Worm (Caenorhabditis elegans) whole organism, L4 larva: ENCODE measurements around the gene F09E10.6.
A peak's percentile ranks its signal among the peaks of the same experiment; 100 is the strongest.

ENCODE experiments used
- D1046.2 ChIP-seq: fragments of 200-800 bp; sonication (Bioruptor generic); IDR thresholded peaks from 2 replicates; pipeline ENCODE4 v1.3.6; 2022; ENCODE audit warnings: missing genetic modification characterization, missing compliant biosample characterization
- F10B5.3 ChIP-seq: sonication (generic microtip); optimal IDR thresholded peaks from 2 replicates; lab custom pipeline; 2016; ENCODE audit warnings: mild to moderate bottlenecking, missing genetic modification characterization, missing compliant biosample characterization
- F26F4.8 ChIP-seq: fragments of 200-800 bp; sonication (Bioruptor generic); conservative IDR thresholded peaks from 2 replicates; pipeline ENCODE4 v1.3.6; 2022; ENCODE audit warnings: missing genetic modification characterization, missing compliant biosample characterization
- F37D6.2 ChIP-seq: sonication (generic microtip); optimal IDR thresholded peaks from 2 replicates; lab custom pipeline; 2016; ENCODE audit warnings: mild to moderate bottlenecking, missing genetic modification characterization, missing compliant biosample characterization
- F49E8.2 ChIP-seq: sonication (generic microtip); optimal IDR thresholded peaks from 2 replicates; lab custom pipeline; 2016; ENCODE audit warnings: missing compliant biosample characterization, mild to moderate bottlenecking, missing genetic modification characterization, borderline replicate concordance
- T26A8.4 ChIP-seq: fragments of 200-800 bp; sonication (Bioruptor generic); IDR thresholded peaks from 2 replicates; pipeline ENCODE4 v1.3.6; 2022; ENCODE audit warnings: missing genetic modification characterization, missing compliant biosample characterization
- ZK337.2 ChIP-seq: fragments of 200-800 bp; sonication (Bioruptor generic); IDR thresholded peaks from 2 replicates; pipeline ENCODE4 v1.3.6; 2022; ENCODE audit warnings: missing genetic modification reagents, missing genetic modification characterization, missing compliant biosample characterization
- ZK546.5 ChIP-seq, 2 experiments: sonication (generic microtip); optimal IDR thresholded peaks; 2 replicates each; lab custom pipeline; 2017; ENCODE audit warnings: missing biosample characterization in 2 of 2, missing genetic modification characterization in 2 of 2
- aly-2 ChIP-seq: sonication (generic microtip); optimal IDR thresholded peaks from 2 replicates; lab custom pipeline; 2018; ENCODE audit warnings: missing biosample characterization, missing genetic modification characterization
- ceh-28 ChIP-seq: fragments of 150-350 bp; optimal IDR thresholded peaks from 2 replicates; lab custom pipeline; 2014; ENCODE audit warnings: missing biosample characterization, missing genetic modification reagents, missing genetic modification characterization
- ceh-82 ChIP-seq: sonication (generic microtip); optimal IDR thresholded peaks from 2 replicates; lab custom pipeline; 2017; ENCODE audit warnings: missing biosample characterization, missing genetic modification characterization
- cey-2 ChIP-seq: sonication (generic microtip); optimal IDR thresholded peaks from 3 replicates; lab custom pipeline; 2017; ENCODE audit warnings: missing genetic modification characterization, mild to moderate bottlenecking, missing compliant biosample characterization, antibody characterized with exemption, borderline replicate concordance; ENCODE audit not compliant: insufficient read depth
- daf-16 ChIP-seq, 3 experiments: sonication (generic microtip); optimal IDR thresholded peaks; 2 replicates each; lab custom pipeline; 2016 to 2017; ENCODE audit warnings: missing genetic modification characterization in 3 of 3, missing genetic modification reagents in 3 of 3, mild to moderate bottlenecking in 2 of 3, missing compliant biosample characterization in 2 of 3, missing biosample characterization in 1 of 3, moderate library complexity in 1 of 3
- daf-19 ChIP-seq: fragments of 200-800 bp; sonication (Bioruptor generic); conservative IDR thresholded peaks from 2 replicates; pipeline ENCODE4 v1.3.6; 2022; ENCODE audit warnings: missing genetic modification characterization, missing compliant biosample characterization
- dmd-6 ChIP-seq: fragments of 200-800 bp; sonication (Bioruptor generic); IDR thresholded peaks from 2 replicates; pipeline ENCODE4 v1.3.6; 2022; ENCODE audit warnings: missing genetic modification reagents, missing genetic modification characterization, missing compliant biosample characterization
- dmd-8 ChIP-seq: fragments of 200-800 bp; sonication (Bioruptor generic); IDR thresholded peaks from 2 replicates; pipeline ENCODE4 v1.3.6; 2022; ENCODE audit warnings: missing genetic modification characterization, missing compliant biosample characterization
- dmd-9 ChIP-seq: fragments of 200-800 bp; sonication (Bioruptor generic); IDR thresholded peaks from 2 replicates; pipeline ENCODE4 v1.3.6; 2022; ENCODE audit warnings: missing genetic modification reagents, missing genetic modification characterization, missing compliant biosample characterization
- dve-1 ChIP-seq: sonication (generic microtip); optimal IDR thresholded peaks from 2 replicates; lab custom pipeline; 2017; ENCODE audit warnings: antibody characterized with exemption, mild to moderate bottlenecking, missing genetic modification characterization, missing compliant biosample characterization; ENCODE audit not compliant: insufficient read depth
- egl-27 ChIP-seq: sonication (generic microtip); optimal IDR thresholded peaks from 3 replicates; lab custom pipeline; 2017; ENCODE audit warnings: missing biosample characterization, missing genetic modification reagents, missing genetic modification characterization
- egl-43 ChIP-seq: fragments of 200-800 bp; sonication (Bioruptor generic); IDR thresholded peaks from 2 replicates; pipeline ENCODE4 v1.3.6; 2022; ENCODE audit warnings: missing genetic modification reagents, missing genetic modification characterization, missing compliant biosample characterization
- fkh-10 ChIP-seq: fragments of 150-350 bp; optimal IDR thresholded peaks from 2 replicates; lab custom pipeline; 2014; ENCODE audit warnings: missing biosample characterization, missing genetic modification reagents, missing genetic modification characterization
- fos-1 ChIP-seq: fragments of 150-350 bp; optimal IDR thresholded peaks from 2 replicates; lab custom pipeline; 2014; ENCODE audit warnings: missing biosample characterization, missing genetic modification characterization
- hlh-11 ChIP-seq: fragments of 200-800 bp; sonication (Bioruptor generic); optimal IDR thresholded peaks from 2 replicates; lab custom pipeline; 2018; ENCODE audit warnings: mild to moderate bottlenecking, missing genetic modification characterization, missing compliant biosample characterization
- hlh-30 ChIP-seq: sonication (generic microtip); optimal IDR thresholded peaks from 2 replicates; lab custom pipeline; 2017; ENCODE audit warnings: antibody characterized with exemption, mild to moderate bottlenecking, missing genetic modification characterization, missing compliant biosample characterization; ENCODE audit not compliant: insufficient read depth
- jun-1 ChIP-seq: fragments of 150-350 bp; optimal IDR thresholded peaks from 2 replicates; lab custom pipeline; 2014; ENCODE audit warnings: missing biosample characterization, missing genetic modification reagents, missing genetic modification characterization
- lin-1 ChIP-seq: fragments of 200-800 bp; sonication (Bioruptor generic); IDR thresholded peaks from 2 replicates; pipeline ENCODE4 v1.3.6; 2022; ENCODE audit warnings: missing genetic modification reagents, missing genetic modification characterization, missing compliant biosample characterization
- lin-15B ChIP-seq: fragments of 150-350 bp; sonication (generic microtip); optimal IDR thresholded peaks from 3 replicates; lab custom pipeline; 2014; ENCODE audit warnings: missing biosample characterization, missing genetic modification characterization
- lin-29 ChIP-seq: fragments of 200-800 bp; sonication (Bioruptor generic); IDR thresholded peaks from 2 replicates; pipeline ENCODE4 v1.3.6; 2022; ENCODE audit warnings: missing genetic modification reagents, missing genetic modification characterization, missing compliant biosample characterization
- lin-38 ChIP-seq: fragments of 200-800 bp; sonication (Bioruptor generic); IDR thresholded peaks from 2 replicates; pipeline ENCODE4 v1.3.6; 2022; ENCODE audit warnings: missing genetic modification reagents, missing genetic modification characterization, missing compliant biosample characterization
- lin-39 ChIP-seq: fragments of 150-350 bp; optimal IDR thresholded peaks from 2 replicates; lab custom pipeline; 2014; ENCODE audit warnings: missing biosample characterization, missing genetic modification reagents, missing genetic modification characterization
- lir-3 ChIP-seq: sonication (generic microtip); optimal IDR thresholded peaks from 2 replicates; lab custom pipeline; 2016; ENCODE audit warnings: mild to moderate bottlenecking, missing genetic modification characterization, missing compliant biosample characterization
- madf-5 ChIP-seq, 2 experiments: fragments of 200-800 bp; sonication (Bioruptor generic); IDR thresholded peaks; 2 replicates each; pipeline ENCODE4 v1.3.6; 2022; ENCODE audit warnings: missing compliant biosample characterization in 2 of 2, missing genetic modification characterization in 2 of 2
- madf-9 ChIP-seq: fragments of 200-800 bp; sonication (Bioruptor generic); conservative IDR thresholded peaks from 2 replicates; pipeline ENCODE4 v1.3.6; 2022; ENCODE audit warnings: missing genetic modification reagents, missing genetic modification characterization, missing compliant biosample characterization
- mdl-1 ChIP-seq, 2 experiments: fragments of 150-350 bp in 1 of 2; sonication (generic microtip) in 1 of 2; optimal IDR thresholded peaks; 2 replicates each; lab custom pipeline; 2014 to 2017; ENCODE audit warnings: missing biosample characterization in 2 of 2, missing genetic modification characterization in 2 of 2
- mep-1 ChIP-seq: fragments of 150-350 bp; sonication (generic microtip); optimal IDR thresholded peaks from 3 replicates; lab custom pipeline; 2014; ENCODE audit warnings: missing biosample characterization, missing genetic modification characterization
- mes-2 ChIP-seq: sonication (generic microtip); optimal IDR thresholded peaks from 2 replicates; lab custom pipeline; 2016; ENCODE audit warnings: missing genotype, mild to moderate bottlenecking, missing genetic modification characterization, missing compliant biosample characterization; ENCODE audit not compliant: poor library complexity, severe bottlenecking
- nhr-10 ChIP-seq: fragments of 150-350 bp; optimal IDR thresholded peaks from 2 replicates; lab custom pipeline; 2014; ENCODE audit warnings: missing biosample characterization, missing genetic modification characterization
- nhr-111 ChIP-seq: fragments of 200-800 bp; sonication (Bioruptor generic); optimal IDR thresholded peaks from 2 replicates; lab custom pipeline; 2018; ENCODE audit warnings: mild to moderate bottlenecking, missing genetic modification characterization, missing compliant biosample characterization
- nhr-237 ChIP-seq: sonication (generic microtip); optimal IDR thresholded peaks from 2 replicates; lab custom pipeline; 2017; ENCODE audit warnings: missing biosample characterization, missing genetic modification characterization
- nhr-41 ChIP-seq: fragments of 200-800 bp; sonication (Bioruptor generic); IDR thresholded peaks from 2 replicates; pipeline ENCODE4 v1.3.6; 2022; ENCODE audit warnings: missing genetic modification reagents, missing genetic modification characterization, missing compliant biosample characterization
- nhr-77 ChIP-seq: fragments of 150-350 bp; optimal IDR thresholded peaks from 2 replicates; lab custom pipeline; 2014; ENCODE audit warnings: missing biosample characterization, missing genetic modification characterization
- sdz-12 ChIP-seq: fragments of 200-800 bp; sonication (Bioruptor generic); optimal IDR thresholded peaks from 2 replicates; lab custom pipeline; 2018; ENCODE audit warnings: mild to moderate bottlenecking, missing genetic modification characterization, missing compliant biosample characterization
- set-16 ChIP-seq: fragments of 200-800 bp; sonication (Bioruptor generic); IDR thresholded peaks from 2 replicates; pipeline ENCODE4 v1.3.6; 2022; ENCODE audit warnings: missing genetic modification reagents, missing genetic modification characterization, missing compliant biosample characterization
- skn-1 ChIP-seq: fragments of 150-350 bp; optimal IDR thresholded peaks from 2 replicates; lab custom pipeline; 2014; ENCODE audit warnings: missing biosample characterization, missing genetic modification characterization
- spr-1 ChIP-seq: sonication (generic microtip); optimal IDR thresholded peaks from 2 replicates; lab custom pipeline; 2016; ENCODE audit warnings: mild to moderate bottlenecking, missing genetic modification characterization, missing compliant biosample characterization
- tag-97 ChIP-seq: fragments of 200-800 bp; sonication (Bioruptor generic); IDR thresholded peaks from 2 replicates; pipeline ENCODE4 v1.3.6; 2022; ENCODE audit warnings: missing genetic modification characterization, missing compliant biosample characterization
- unc-130 ChIP-seq: sonication (generic microtip); optimal IDR thresholded peaks from 2 replicates; lab custom pipeline; 2016; ENCODE audit warnings: missing genetic modification reagents, missing genetic modification characterization, missing compliant biosample characterization
- unc-62 ChIP-seq, 3 experiments: fragments of 150-350 bp in 1 of 3; sonication (generic microtip); optimal IDR thresholded peaks in 2 of 3; peaks in 1 of 3; 1 replicate in 1 of 3; 2 replicates in 2 of 3; lab custom pipeline; 2014 to 2017; ENCODE audit warnings: missing biosample characterization in 3 of 3, missing genetic modification characterization in 3 of 3, missing genetic modification reagents in 3 of 3, missing genotype in 1 of 3
- zag-1 ChIP-seq: fragments of 150-350 bp; optimal IDR thresholded peaks from 2 replicates; lab custom pipeline; 2014; ENCODE audit warnings: missing biosample characterization, missing genetic modification characterization
- zfp-3 ChIP-seq: fragments of 200-800 bp; sonication (Bioruptor generic); conservative IDR thresholded peaks from 2 replicates; pipeline ENCODE4 v1.3.6; 2022; ENCODE audit warnings: missing genetic modification reagents, missing genetic modification characterization, missing compliant biosample characterization
- ztf-11 ChIP-seq: fragments of 150-350 bp; optimal IDR thresholded peaks from 2 replicates; lab custom pipeline; 2014; ENCODE audit warnings: missing biosample characterization, missing genetic modification characterization

The F09E10.6 gene

ce11 chrX:1445696-1446095 is 51.8 kb downstream of the F09E10.6 start (continued):
- TF ChIP-seq skn-1 (tag; lab: Kevin White, UChicago) (no peak), egl-43 (GFP tag; lab: Robert Waterston, UW) (no peak), dmd-9 (no peak), F10B5.3 (no peak), T26A8.4 (peak; percentile 38; the same call in 1 of the 2 replicates), daf-16 (GFP tag; optimal IDR thresholded peaks at IDR 0.05; lab: Kevin White, UChicago) (no peak), daf-16 (tag; optimal IDR thresholded peaks at IDR 0.05; lab: Kevin White, UChicago) (peak; percentile 3), daf-19 (GFP tag; lab: Robert Waterston, UW) (no peak), spr-1 (peak; percentile 0), ZK546.5 (tag; optimal IDR thresholded peaks at IDR 0.05; lab: Kevin White, UChicago) (no peak), lir-3 (tag; lab: Kevin White, UChicago) (no peak), zag-1 (tag; lab: Kevin White, UChicago) (no peak), ZK337.2 (GFP tag; lab: Robert Waterston, UW) (no peak), madf-5 (GFP tag; IDR thresholded peaks at IDR 0.05; lab: Robert Waterston, UW) (no peak), D1046.2 (GFP tag; lab: Robert Waterston, UW) (0 out of 2 replicates have a peak, but pooled peaks have one; percentile 66), ztf-11 (tag; lab: Kevin White, UChicago) (no peak), lin-15B (tag; lab: Kevin White, UChicago) (no peak), dmd-6 (no peak), lin-29 (GFP tag; lab: Robert Waterston, UW) (no peak), dve-1 (peak; percentile 33), madf-9 (GFP tag; lab: Robert Waterston, UW) (no peak), sdz-12 (GFP tag; lab: Kevin White, UChicago) (no peak), hlh-11 (peak; percentile 23), ceh-28 (tag; lab: Kevin White, UChicago) (no peak), F26F4.8 (no peak), mes-2 (tag; lab: Kevin White, UChicago) (no peak), jun-1 (peak; percentile 36), unc-130 (GFP tag; lab: Kevin White, UChicago) (no peak), tag-97 (GFP tag; lab: Robert Waterston, UW) (no peak), F37D6.2 (tag; lab: Kevin White, UChicago) (no peak), aly-2 (no peak), hlh-30 (tag; lab: Kevin White, UChicago) (peak; percentile 19), lin-1 (no peak), lin-39 (tag; lab: Kevin White, UChicago) (no peak), ceh-82 (tag; lab: Kevin White, UChicago) (no peak), unc-62 (GFP tag; optimal IDR thresholded peaks at IDR 0.05 in 1 of 2; lab: Kevin White, UChicago) (no peak), unc-62 (tag; optimal IDR thresholded peaks at IDR 0.05; lab: Kevin White, UChicago) (no peak), nhr-111 (GFP tag; lab: Kevin White, UChicago) (no peak), nhr-41 (GFP tag; lab: Robert Waterston, UW) (no peak), lin-38 (GFP tag; lab: Robert Waterston, UW) (no peak), fkh-10 (GFP tag; lab: Kevin White, UChicago) (no peak), nhr-237 (tag; lab: Kevin White, UChicago) (no peak), egl-27 (no peak), mep-1 (tag; lab: Kevin White, UChicago) (peak; percentile 62), cey-2 (no peak), nhr-10 (no peak), F49E8.2 (tag; lab: Kevin White, UChicago) (no peak), mdl-1 (tag; optimal IDR thresholded peaks at IDR 0.05; lab: Kevin White, UChicago) (no peak), dmd-8 (GFP tag; lab: Robert Waterston, UW) (no peak), zfp-3 (GFP tag; lab: Robert Waterston, UW) (no peak), fos-1 (tag; lab: Kevin White, UChicago) (no peak), set-16 (no peak), nhr-77 (no peak)
